Fruit fly (Drosophila melanogaster) whole organism, embryonic: Measurements from ENCODE around the gene Srp14.

Experiments
- Atf3 ChIP-seq: fragments of 200-800 bp; sonication (Bioruptor generic); optimal IDR thresholded peaks from 3 replicates; lab custom pipeline; 2016; ENCODE audit warnings: missing biosample characterization, missing genetic modification characterization
- CG10267 ChIP-seq: fragments of 200-800 bp; sonication (Bioruptor generic); optimal IDR thresholded peaks from 2 replicates; lab custom pipeline; 2018; ENCODE audit warnings: missing biosample characterization, mild to moderate bottlenecking, missing genetic modification characterization, moderate library complexity
- CG10321 ChIP-seq: fragments of 200-800 bp; sonication (Bioruptor generic); IDR thresholded peaks from 2 replicates; pipeline ENCODE4 v1.3.6; 2022; ENCODE audit warnings: missing biosample characterization, missing genetic modification characterization
- CG12219 ChIP-seq: fragments of 200-800 bp; sonication (Bioruptor generic); optimal IDR thresholded peaks from 3 replicates; lab custom pipeline; 2018; ENCODE audit warnings: missing biosample characterization, mild to moderate bottlenecking, missing genetic modification characterization
- CG12769 ChIP-seq: fragments of 200-800 bp; sonication (Bioruptor generic); optimal IDR thresholded peaks from 2 replicates; lab custom pipeline; 2019; ENCODE audit warnings: missing biosample characterization, mild to moderate bottlenecking, missing genetic modification characterization, moderate library complexity
- CG14441 ChIP-seq: fragments of 200-800 bp; sonication (Bioruptor generic); IDR thresholded peaks from 2 replicates; pipeline ENCODE4 v1.3.6; 2022; ENCODE audit warnings: missing biosample characterization, missing genetic modification characterization
- CG16815 ChIP-seq: fragments of 200-800 bp; sonication (Bioruptor generic); optimal IDR thresholded peaks from 3 replicates; lab custom pipeline; 2017; ENCODE audit warnings: missing biosample characterization, mild to moderate bottlenecking, missing genetic modification characterization
- CG30403 ChIP-seq: fragments of 200-800 bp; sonication (Bioruptor generic); optimal IDR thresholded peaks from 3 replicates; lab custom pipeline; 2016; ENCODE audit warnings: missing biosample characterization, missing genetic modification characterization
- CG32532 ChIP-seq: fragments of 200-800 bp; sonication (Bioruptor generic); IDR thresholded peaks from 2 replicates; pipeline ENCODE4 v1.3.6; 2022; ENCODE audit warnings: missing biosample characterization, missing genetic modification characterization
- CG32772 ChIP-seq: fragments of 200-800 bp; sonication (Bioruptor generic); IDR thresholded peaks from 2 replicates; pipeline ENCODE4 v1.3.6; 2022; ENCODE audit warnings: missing biosample characterization, missing genetic modification characterization
- CG3995 ChIP-seq: fragments of 200-800 bp; sonication (Bioruptor generic); optimal IDR thresholded peaks from 3 replicates; lab custom pipeline; 2016; ENCODE audit warnings: missing biosample characterization, missing genetic modification characterization
- CG4854 ChIP-seq: fragments of 200-800 bp; sonication (Bioruptor generic); optimal IDR thresholded peaks from 2 replicates; lab custom pipeline; 2016; ENCODE audit warnings: missing biosample characterization, missing genetic modification characterization, inconsistent platforms
- CG6689 ChIP-seq: fragments of 200-800 bp; sonication (Bioruptor generic); IDR thresholded peaks from 2 replicates; pipeline ENCODE4 v1.3.6; 2022; ENCODE audit warnings: missing biosample characterization, missing genetic modification characterization
- CG6854 ChIP-seq: fragments of 200-800 bp; sonication (Bioruptor generic); optimal IDR thresholded peaks from 3 replicates; lab custom pipeline; 2017; ENCODE audit warnings: missing biosample characterization, mild to moderate bottlenecking, missing genetic modification characterization
- CG8359 ChIP-seq: fragments of 200-800 bp; sonication (Bioruptor generic); optimal IDR thresholded peaks from 2 replicates; lab custom pipeline; 2017; ENCODE audit warnings: missing biosample characterization, mild to moderate bottlenecking, missing genetic modification characterization, borderline replicate concordance
- CG9215 ChIP-seq: fragments of 200-800 bp; sonication (Bioruptor generic); IDR thresholded peaks from 2 replicates; pipeline ENCODE4 v1.3.6; 2022; ENCODE audit warnings: missing biosample characterization, missing genetic modification characterization
- CG9932 ChIP-seq: fragments of 200-800 bp; sonication (Bioruptor generic); IDR thresholded peaks from 2 replicates; pipeline ENCODE4 v1.3.6; 2022; ENCODE audit warnings: missing biosample characterization, missing genetic modification characterization
- D19B ChIP-seq: fragments of 200-800 bp; sonication (Bioruptor generic); optimal IDR thresholded peaks from 2 replicates; lab custom pipeline; 2017; ENCODE audit warnings: missing biosample characterization, mild to moderate bottlenecking, missing genetic modification characterization
- Doc3 ChIP-seq: fragments of 200-800 bp; sonication (Bioruptor generic); IDR thresholded peaks from 3 replicates; pipeline ENCODE4 v1.3.6; 2022; ENCODE audit warnings: missing biosample characterization, missing genetic modification characterization; ENCODE audit not compliant: partially characterized antibody
- Drgx ChIP-seq: fragments of 200-800 bp; sonication (Bioruptor generic); IDR thresholded peaks from 2 replicates; pipeline ENCODE4 v1.3.6; 2022; ENCODE audit warnings: missing biosample characterization, missing genetic modification characterization
- E2f2 ChIP-seq: fragments of 200-800 bp; sonication (Bioruptor generic); IDR thresholded peaks from 2 replicates; pipeline ENCODE4 v1.3.6; 2022; ENCODE audit warnings: missing biosample characterization, missing genetic modification characterization
- ERR ChIP-seq: fragments of 200-800 bp; sonication (Bioruptor generic); optimal IDR thresholded peaks from 2 replicates; lab custom pipeline; 2016; ENCODE audit warnings: missing biosample characterization, missing genetic modification characterization
- Fer1 ChIP-seq: fragments of 200-800 bp; sonication (Bioruptor generic); optimal IDR thresholded peaks from 2 replicates; lab custom pipeline; 2017; ENCODE audit warnings: missing biosample characterization, mild to moderate bottlenecking, missing genetic modification characterization
- H2.0 ChIP-seq: fragments of 200-800 bp; sonication (Bioruptor generic); IDR thresholded peaks from 2 replicates; pipeline ENCODE4 v1.3.6; 2022; ENCODE audit warnings: missing biosample characterization, missing genetic modification characterization
- HLH4C ChIP-seq: fragments of 200-800 bp; sonication (Bioruptor generic); IDR thresholded peaks from 3 replicates; pipeline ENCODE4 v1.3.6; 2022; ENCODE audit warnings: missing biosample characterization, missing genetic modification characterization; ENCODE audit not compliant: partially characterized antibody
- Hey ChIP-seq: fragments of 200-800 bp; sonication (Bioruptor generic); optimal IDR thresholded peaks from 3 replicates; lab custom pipeline; 2018; ENCODE audit warnings: missing biosample characterization, mild to moderate bottlenecking, missing genetic modification characterization
- Hmx ChIP-seq: fragments of 200-800 bp; sonication (Bioruptor generic); optimal IDR thresholded peaks from 2 replicates; lab custom pipeline; 2016; ENCODE audit warnings: missing biosample characterization, missing genetic modification characterization
- Lhr ChIP-seq: fragments of 200-800 bp; sonication (Bioruptor generic); optimal IDR thresholded peaks from 3 replicates; lab custom pipeline; 2017; ENCODE audit warnings: mild to moderate bottlenecking, missing biosample characterization, missing genetic modification reagents, missing genetic modification characterization
- MTF-1 ChIP-seq: fragments of 200-800 bp; sonication (Bioruptor generic); optimal IDR thresholded peaks from 2 replicates; lab custom pipeline; 2018; ENCODE audit warnings: missing biosample characterization, mild to moderate bottlenecking, missing genetic modification characterization, borderline replicate concordance
- Meics ChIP-seq: fragments of 200-800 bp; sonication (Bioruptor generic); optimal IDR thresholded peaks from 2 replicates; lab custom pipeline; 2017; ENCODE audit warnings: missing biosample characterization, mild to moderate bottlenecking, missing genetic modification characterization
- Myb ChIP-seq: fragments of 200-800 bp; sonication (Bioruptor generic); optimal IDR thresholded peaks from 2 replicates; lab custom pipeline; 2016; ENCODE audit warnings: missing biosample characterization, missing genetic modification characterization
- Pdp1 ChIP-seq, 2 experiments: fragments of 200-800 bp; sonication (Bioruptor generic); optimal IDR thresholded peaks; 3 replicates each; lab custom pipeline; 2016; ENCODE audit warnings: missing biosample characterization in 2 of 2, missing genetic modification characterization in 2 of 2, mild to moderate bottlenecking in 1 of 2, moderate library complexity in 1 of 2
- Rfx ChIP-seq: fragments of 200-800 bp; sonication (Bioruptor generic); IDR thresholded peaks from 2 replicates; pipeline ENCODE4 v1.3.6; 2022; ENCODE audit warnings: missing biosample characterization, missing genetic modification characterization
- Spps ChIP-seq: fragments of 200-800 bp; sonication (Bioruptor generic); optimal IDR thresholded peaks from 2 replicates; lab custom pipeline; 2018; ENCODE audit warnings: missing biosample characterization, mild to moderate bottlenecking, missing genetic modification characterization
- ase ChIP-seq: fragments of 200-800 bp; sonication (Bioruptor generic); IDR thresholded peaks from 3 replicates; pipeline ENCODE4 v1.3.6; 2022; ENCODE audit warnings: missing biosample characterization, missing genetic modification characterization
- az2 ChIP-seq: fragments of 200-800 bp; sonication (Bioruptor generic); optimal IDR thresholded peaks from 3 replicates; lab custom pipeline; 2016; ENCODE audit warnings: missing biosample characterization, missing genetic modification characterization
- corto ChIP-seq: fragments of 200-800 bp; sonication (Bioruptor generic); optimal IDR thresholded peaks from 2 replicates; lab custom pipeline; 2016; ENCODE audit warnings: missing biosample characterization, mild to moderate bottlenecking, missing genetic modification characterization, moderate library complexity
- da ChIP-seq: fragments of 200-800 bp; sonication (Bioruptor generic); optimal IDR thresholded peaks from 2 replicates; lab custom pipeline; 2016; ENCODE audit warnings: missing biosample characterization, missing genetic modification characterization
- eyg ChIP-seq: fragments of 200-800 bp; sonication (Bioruptor generic); optimal IDR thresholded peaks from 3 replicates; lab custom pipeline; 2016; ENCODE audit warnings: missing biosample characterization, missing genetic modification characterization
- fu2 ChIP-seq: fragments of 200-800 bp; sonication (Bioruptor generic); optimal IDR thresholded peaks from 2 replicates; lab custom pipeline; 2016; ENCODE audit warnings: missing biosample characterization, missing genetic modification characterization
- gro ChIP-seq: fragments of 200-800 bp; sonication (Bioruptor generic); optimal IDR thresholded peaks from 2 replicates; lab custom pipeline; 2016; ENCODE audit warnings: missing biosample characterization, missing genetic modification characterization
- hbn ChIP-seq: fragments of 200-800 bp; sonication (Bioruptor generic); IDR thresholded peaks from 2 replicates; pipeline ENCODE4 v1.3.6; 2022; ENCODE audit warnings: missing biosample characterization, missing genetic modification characterization; ENCODE audit not compliant: partially characterized antibody
- peb ChIP-seq: fragments of 200-800 bp; sonication (Bioruptor generic); IDR thresholded peaks from 2 replicates; pipeline ENCODE4 v1.3.6; 2022; ENCODE audit warnings: missing biosample characterization, missing genetic modification characterization
- ranshi ChIP-seq: fragments of 200-800 bp; sonication (Bioruptor generic); IDR thresholded peaks from 2 replicates; pipeline ENCODE4 v1.3.6; 2022; ENCODE audit warnings: missing biosample characterization, missing genetic modification characterization
- rib ChIP-seq: fragments of 200-800 bp; sonication (Bioruptor generic); IDR thresholded peaks from 2 replicates; pipeline ENCODE4 v1.3.6; 2022; ENCODE audit warnings: missing biosample characterization, missing genetic modification characterization
- sc ChIP-seq, 3 experiments: fragments of >200 bp in 2 of 3; fragments of 200-800 bp in 1 of 3; sonication (Bioruptor generic) in 1 of 3; optimal IDR thresholded peaks; 2 replicates in 2 of 3; 3 replicates in 1 of 3; lab custom pipeline; 2017; ENCODE audit warnings: mild to moderate bottlenecking in 1 of 3, missing biosample characterization in 1 of 3, missing genetic modification characterization in 1 of 3, missing genetic modification reagents in 1 of 3
- sd ChIP-seq: fragments of 200-800 bp; sonication (Bioruptor generic); optimal IDR thresholded peaks from 3 replicates; lab custom pipeline; 2018; ENCODE audit warnings: missing biosample characterization, mild to moderate bottlenecking, missing genetic modification characterization, moderate library complexity
- sens ChIP-seq: fragments of 200-800 bp; sonication (Bioruptor generic); peaks from one replicate; lab custom pipeline; 2016; ENCODE audit warnings: missing biosample characterization, missing genetic modification characterization
- slbo ChIP-seq: fragments of 200-800 bp; sonication (Bioruptor generic); IDR thresholded peaks from 2 replicates; pipeline ENCODE4 v1.3.6; 2022; ENCODE audit warnings: missing biosample characterization, missing genetic modification characterization

The Srp14 gene

DNA sequence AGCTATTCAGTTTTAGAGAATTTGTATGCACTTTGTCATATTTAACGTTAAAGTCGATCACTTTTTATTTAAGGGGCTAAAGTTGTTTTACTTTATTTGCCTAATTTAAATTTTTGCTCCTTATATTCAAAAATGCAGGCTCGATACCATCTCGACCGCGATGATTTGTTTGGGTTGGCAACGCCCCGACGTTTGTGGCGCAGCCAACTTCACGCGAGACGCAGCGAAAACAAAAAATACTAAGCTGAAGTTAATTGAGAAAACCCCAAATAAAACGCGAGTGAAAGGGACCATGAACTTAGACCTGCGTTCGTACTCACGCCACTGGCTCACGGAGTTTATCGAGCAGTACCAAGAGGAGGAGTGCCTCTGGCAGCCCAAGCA lies 21.8 kb upstream of the Srp14 start (continued):
- peak; percentile 10 for TF ChIP-seq CG32532
- TF ChIP-seq HLH4C (GFP tag; lab: Robert Waterston, UW), result 0 out of 3 replicates have a peak, but pooled peaks have one; percentile 33
- TF ChIP-seq CG6854 (GFP tag; lab: Kevin White, UChicago), result no peak
- peak; percentile 28 for TF ChIP-seq MTF-1 (GFP tag; lab: Kevin White, UChicago)
- TF ChIP-seq Meics (GFP tag; lab: Kevin White, UChicago), result peak; percentile 20
- peak; percentile 71 for TF ChIP-seq Rfx (GFP tag; lab: Robert Waterston, UW)
- no peak for TF ChIP-seq ranshi
- TF ChIP-seq Doc3 (GFP tag; lab: Robert Waterston, UW), result peak; percentile 53
- no peak for TF ChIP-seq CG30403
- no peak for TF ChIP-seq fu2
- peak; percentile 43 for TF ChIP-seq hbn
- no peak for TF ChIP-seq CG3995 (GFP tag; lab: Kevin White, UChicago)

DNA sequence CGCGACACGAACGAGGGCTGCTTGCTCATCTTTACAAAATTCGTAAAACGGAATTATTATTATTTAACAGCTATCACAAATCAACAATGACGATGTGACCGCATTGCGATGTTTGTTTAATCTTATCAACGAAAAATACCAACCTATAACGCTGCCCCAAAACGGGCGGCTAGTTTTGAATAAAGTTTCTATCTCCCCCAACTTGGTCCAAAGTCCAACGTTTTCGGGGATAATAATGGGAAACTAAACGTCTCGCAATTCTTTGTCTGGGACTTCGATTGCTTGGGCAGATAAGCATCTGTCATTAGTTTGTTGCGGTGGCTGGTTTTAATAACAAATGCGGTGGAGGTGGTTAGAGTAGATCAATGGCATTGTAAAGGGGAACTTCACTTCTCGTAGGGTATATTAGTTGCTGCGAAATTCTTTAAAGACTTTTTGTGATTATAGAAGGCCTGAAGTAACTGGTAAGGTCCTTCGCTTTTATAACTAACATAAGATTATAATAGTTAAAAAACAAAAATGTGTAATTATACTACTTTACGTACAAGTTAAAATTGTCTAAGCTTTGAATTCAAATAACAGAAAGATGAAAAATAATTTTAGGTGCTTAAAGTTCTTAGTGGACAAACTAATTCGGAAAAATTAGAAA lies 19.8 kb upstream of the Srp14 start, which contains the start of gene CG15922:
TSS of gene CG15922 (minus strand) at position 262 of the 649 bp plus-strand sequence.
- TF ChIP-seq CG4854 (GFP tag; lab: Kevin White, UChicago) (no peak), CG10267 (peak; percentile 1), corto (no peak), CG8359 (GFP tag; lab: Kevin White, UChicago) (no peak), slbo (GFP tag; lab: Robert Waterston, UW) (peak; percentile 58), rib (GFP tag; lab: Robert Waterston, UW) (no peak), Spps (tag; lab: Kevin White, UChicago) (no peak), D19B (peak; percentile 67), H2.0 (no peak), Hmx (GFP tag; lab: Kevin White, UChicago) (no peak), peb (GFP tag; lab: Robert Waterston, UW) (no peak), CG32772 (no peak), Fer1 (GFP tag; lab: Kevin White, UChicago) (no peak), HLH4C (GFP tag; lab: Robert Waterston, UW) (no peak), sd (tag; lab: Kevin White, UChicago) (peak; percentile 45), sc (optimal IDR thresholded peaks at IDR 0.05; lab: Kevin White, UChicago) (no peak), sc (GFP tag; optimal IDR thresholded peaks at IDR 0.05; lab: Kevin White, UChicago) (no peak), CG12769 (tag; lab: Kevin White, UChicago) (peak; percentile 12), Pdp1 (GFP tag; optimal IDR thresholded peaks at IDR 0.05; lab: Kevin White, UChicago) (peak in 1 of 2 experiments; percentile 50), CG9932 (GFP tag; lab: Robert Waterston, UW) (no peak), Lhr (GFP tag; lab: Kevin White, UChicago) (no peak), Drgx (GFP tag; lab: Robert Waterston, UW) (peak; percentile 16; the same call in 1 of the 2 replicates), CG10321 (no peak), E2f2 (GFP tag; lab: Robert Waterston, UW) (peak; percentile 86), CG12219 (GFP tag; lab: Kevin White, UChicago) (no peak), Hey (no peak), CG14441 (GFP tag; lab: Robert Waterston, UW) (peak; percentile 34; the same call in 1 of the 2 replicates), gro (GFP tag; lab: Kevin White, UChicago) (peak; percentile 12), CG16815 (peak; percentile 0), ERR (no peak), ase (GFP tag; lab: Robert Waterston, UW) (no peak), da (GFP tag; lab: Kevin White, UChicago) (no peak), az2 (GFP tag; lab: Kevin White, UChicago) (peak; percentile 30), Atf3 (GFP tag; lab: Kevin White, UChicago) (no peak), CG6689 (GFP tag; lab: Robert Waterston, UW) (0 out of 2 replicates have a peak, but pooled peaks have one; percentile 22), eyg (GFP tag; lab: Kevin White, UChicago) (no peak), Myb (GFP tag; lab: Kevin White, UChicago) (peak; percentile 3), CG9215 (GFP tag; lab: Robert Waterston, UW) (no peak), sens (GFP tag; lab: Kevin White, UChicago) (peak; percentile 42)
